Worm (Caenorhabditis elegans) whole organism, dauer: ENCODE measurements around the gene T19H12.12.

Source experiments
- unc-62 ChIP-seq: sonication (generic microtip); optimal IDR thresholded peaks from 2 replicates; lab custom pipeline; 2017; ENCODE audit warnings: missing biosample characterization, missing genetic modification reagents, missing genetic modification characterization

Gene T19H12.12

ce11 chrV:4913853-4914252 lies 29.3 kb downstream of the T19H12.12 start:
- TF ChIP-seq unc-62 (GFP tag; lab: Kevin White, UChicago) = no peak

- TF ChIP-seq unc-62 (GFP tag; lab: Kevin White, UChicago) = no peak
Observed at ce11 chrV:4914879-4915278, 30.3 kb downstream of the T19H12.12 start, which contains the start of gene H23N18.6. H23N18.6 (minus strand) TSS chrV:4915079.

- TF ChIP-seq unc-62 (GFP tag; lab: Kevin White, UChicago) = no peak
Observed at ce11 chrV:4918091-4918624, 33.6 kb downstream of the T19H12.12 start, which contains the start of gene C02E7.7. C02E7.7 (minus strand) TSS chrV:4918574.

ce11 chrV:4918664-4919257 lies 34.2 kb downstream of the T19H12.12 start, which contains the start of gene C02E7.6:
C02E7.6 (plus strand) TSS chrV:4919207.
- no peak for TF ChIP-seq unc-62 (GFP tag; lab: Kevin White, UChicago)

ce11 chrV:4920690-4921152 lies 36.1 kb downstream of the T19H12.12 start, which contains the start of the genes C02E7.8 and srh-23:
C02E7.8 (minus strand) TSS chrV:4920790.
srh-23 (plus strand) TSS chrV:4921102.
- no peak for TF ChIP-seq unc-62 (GFP tag; lab: Kevin White, UChicago)

- no peak for TF ChIP-seq unc-62 (GFP tag; lab: Kevin White, UChicago)
Observed at ce11 chrV:4922024-4922423, 37.4 kb downstream of the T19H12.12 start, which contains the start of gene srh-22. srh-22 (plus strand) TSS chrV:4922324.

- no peak for TF ChIP-seq unc-62 (GFP tag; lab: Kevin White, UChicago)
Observed at ce11 chrV:4924618-4925017, 40.0 kb downstream of the T19H12.12 start, which contains the start of gene srh-20. srh-20 (plus strand) TSS chrV:4924918.

- TF ChIP-seq unc-62 (GFP tag; lab: Kevin White, UChicago) = no peak
Observed at ce11 chrV:4926371-4926770, 41.8 kb downstream of the T19H12.12 start, which contains the start of gene srh-21. srh-21 (plus strand) TSS chrV:4926671.

- TF ChIP-seq unc-62 (GFP tag; lab: Kevin White, UChicago) = no peak
Observed at ce11 chrV:4929842-4930241, 45.3 kb downstream of the T19H12.12 start, which contains the start of gene str-205. str-205 (minus strand) TSS chrV:4929942.

ce11 chrV:4932814-4933213 lies 48.2 kb downstream of the T19H12.12 start, which contains the start of gene C02E7.10:
C02E7.10 (minus strand) TSS chrV:4933045.
- TF ChIP-seq unc-62 (GFP tag; lab: Kevin White, UChicago) = no peak

- TF ChIP-seq unc-62 (GFP tag; lab: Kevin White, UChicago) = no peak
Observed at ce11 chrV:4933268-4933667, 48.7 kb downstream of the T19H12.12 start.

ce11 chrV:4934406-4934805 lies 49.8 kb downstream of the T19H12.12 start, which contains the start of gene catp-2:
catp-2 (plus strand) TSS chrV:4934706.
- TF ChIP-seq unc-62 (GFP tag; lab: Kevin White, UChicago) = no peak
